Fruit fly (Drosophila melanogaster) whole organism, adult: ENCODE results near the gene CG17124.

Experiments
- CG7101 ChIP-seq: fragments of 200-800 bp; sonication (Bioruptor generic); optimal IDR thresholded peaks from 2 replicates; lab custom pipeline; 2018; ENCODE audit warnings: missing biosample characterization, mild to moderate bottlenecking, missing genetic modification characterization, moderate library complexity
- tj ChIP-seq: fragments of 200-800 bp; sonication (Bioruptor generic); optimal IDR thresholded peaks from 3 replicates; lab custom pipeline; 2017; ENCODE audit warnings: missing biosample characterization, mild to moderate bottlenecking, missing genetic modification characterization, moderate library complexity

- TF ChIP-seq tj (GFP tag; lab: Kevin White, UChicago) = peak; percentile 45
- TF ChIP-seq CG7101 (tag; lab: Kevin White, UChicago) = peak; percentile 89
Measured at dm6 chr2L:10703281-10703680, 52.8 kb downstream of the CG17124 start, which contains the start of gene CG6415.
